Worm (Caenorhabditis elegans) whole organism, L3 larva: Measurements from ENCODE around the gene atln-1.
"Not testable (repeated sequence)": the region's sequence is repeated elsewhere in the genome, so short reads cannot be mapped to it uniquely, and the experiment has no call there.

ENCODE experiments used
- R02D3.7 ChIP-seq: fragments of 150-350 bp; optimal IDR thresholded peaks from 2 replicates; lab custom pipeline; 2014; ENCODE audit warnings: missing biosample characterization, missing genetic modification characterization
- ZK546.5 ChIP-seq: sonication (generic microtip); optimal IDR thresholded peaks from 2 replicates; lab custom pipeline; 2017; ENCODE audit warnings: missing biosample characterization, missing genetic modification characterization
- aly-2 ChIP-seq: fragments of 150-350 bp; optimal IDR thresholded peaks from 2 replicates; lab custom pipeline; 2014; ENCODE audit warnings: missing biosample characterization, missing genetic modification characterization
- ama-1 ChIP-seq: fragments of 150-350 bp; optimal IDR thresholded peaks from 2 replicates; lab custom pipeline; 2018
- ceh-16 ChIP-seq: sonication (generic microtip); optimal IDR thresholded peaks from 2 replicates; lab custom pipeline; 2017; ENCODE audit warnings: missing biosample characterization, missing genetic modification characterization
- ceh-28 ChIP-seq: fragments of 150-350 bp; optimal IDR thresholded peaks from 2 replicates; lab custom pipeline; 2014; ENCODE audit warnings: missing biosample characterization, missing genetic modification reagents, missing genetic modification characterization
- ceh-82 ChIP-seq: fragments of 150-350 bp; optimal IDR thresholded peaks from 2 replicates; lab custom pipeline; 2014; ENCODE audit warnings: missing biosample characterization, missing genetic modification characterization
- daf-12 ChIP-seq: fragments of 150-350 bp; optimal IDR thresholded peaks from 2 replicates; lab custom pipeline; 2014; ENCODE audit warnings: missing biosample characterization, missing genetic modification reagents, missing genetic modification characterization
- egl-27 ChIP-seq: sonication (generic microtip); optimal IDR thresholded peaks from 4 replicates; lab custom pipeline; 2017; ENCODE audit warnings: missing biosample characterization, missing genetic modification reagents, missing genetic modification characterization
- egl-5 ChIP-seq: fragments of 150-350 bp; optimal IDR thresholded peaks from 2 replicates; lab custom pipeline; 2017; ENCODE audit warnings: missing biosample characterization, missing genetic modification reagents, missing genetic modification characterization, inconsistent platforms
- elt-2 ChIP-seq: sonication (generic microtip); optimal IDR thresholded peaks from 2 replicates; lab custom pipeline; 2016; ENCODE audit warnings: missing genetic modification reagents, mild to moderate bottlenecking, missing genetic modification characterization, missing compliant biosample characterization
- elt-3 ChIP-seq, 3 experiments: fragments of 150-350 bp in 1 of 3; sonication (generic microtip) in 2 of 3; optimal IDR thresholded peaks; 2 replicates in 2 of 3; 4 replicates in 1 of 3; lab custom pipeline; 2014 to 2017; ENCODE audit warnings: missing biosample characterization in 3 of 3, missing genetic modification characterization in 3 of 3
- eor-1 ChIP-seq, 2 experiments: fragments of 150-350 bp; optimal IDR thresholded peaks; 2 replicates each; lab custom pipeline; 2014 to 2018; ENCODE audit warnings: missing biosample characterization in 2 of 2, missing genetic modification characterization in 2 of 2
- fkh-10 ChIP-seq: sonication (generic microtip); optimal IDR thresholded peaks from 2 replicates; lab custom pipeline; 2017; ENCODE audit warnings: missing biosample characterization, missing genetic modification reagents, missing genetic modification characterization
- fos-1 ChIP-seq: fragments of 150-350 bp; optimal IDR thresholded peaks from 2 replicates; lab custom pipeline; 2014; ENCODE audit warnings: missing biosample characterization, missing genetic modification characterization
- jun-1 ChIP-seq: fragments of 150-350 bp; optimal IDR thresholded peaks from 2 replicates; lab custom pipeline; 2014; ENCODE audit warnings: missing biosample characterization, missing genetic modification reagents, missing genetic modification characterization
- lin-15B ChIP-seq: fragments of 150-350 bp; optimal IDR thresholded peaks from 2 replicates; lab custom pipeline; 2014; ENCODE audit warnings: missing biosample characterization, missing genetic modification characterization
- lin-39 ChIP-seq: fragments of 150-350 bp; optimal IDR thresholded peaks from 2 replicates; lab custom pipeline; 2018; ENCODE audit warnings: missing biosample characterization, missing genetic modification reagents, missing genetic modification characterization
- lsy-12 ChIP-seq: sonication (generic microtip); optimal IDR thresholded peaks from 2 replicates; lab custom pipeline; 2016; ENCODE audit warnings: mild to moderate bottlenecking, missing genetic modification characterization, missing compliant biosample characterization
- mml-1 ChIP-seq: fragments of 150-350 bp; sonication (generic microtip); optimal IDR thresholded peaks from 3 replicates; lab custom pipeline; 2014; ENCODE audit warnings: missing biosample characterization, missing genetic modification characterization
- nhr-11 ChIP-seq: fragments of 150-350 bp; optimal IDR thresholded peaks from 2 replicates; lab custom pipeline; 2014; ENCODE audit warnings: missing biosample characterization, missing genetic modification characterization
- nhr-23 ChIP-seq: fragments of 150-350 bp; optimal IDR thresholded peaks from 2 replicates; lab custom pipeline; 2014; ENCODE audit warnings: missing biosample characterization, missing genetic modification reagents, missing genetic modification characterization
- nhr-237 ChIP-seq: fragments of 150-350 bp; optimal IDR thresholded peaks from 2 replicates; lab custom pipeline; 2014; ENCODE audit warnings: missing biosample characterization, missing genetic modification characterization
- nhr-43 ChIP-seq: sonication (generic microtip); optimal IDR thresholded peaks from 2 replicates; lab custom pipeline; 2016; ENCODE audit warnings: mild to moderate bottlenecking, missing genetic modification characterization, missing compliant biosample characterization; ENCODE audit not compliant: poor library complexity, severe bottlenecking
- nhr-67 ChIP-seq: fragments of 150-350 bp; optimal IDR thresholded peaks from 2 replicates; lab custom pipeline; 2014; ENCODE audit warnings: missing biosample characterization, missing genetic modification characterization
- nhr-76 ChIP-seq: fragments of 150-350 bp; sonication (generic microtip); optimal IDR thresholded peaks from 5 replicates; lab custom pipeline; 2014; ENCODE audit warnings: missing biosample characterization, missing genetic modification characterization
- nhr-77 ChIP-seq: fragments of 150-350 bp; optimal IDR thresholded peaks from 2 replicates; lab custom pipeline; 2014; ENCODE audit warnings: missing biosample characterization, missing genetic modification characterization
- pha-4 ChIP-seq: fragments of 150-350 bp; optimal IDR thresholded peaks from 2 replicates; lab custom pipeline; 2014; ENCODE audit warnings: missing biosample characterization, missing genetic modification reagents, missing genetic modification characterization
- pqm-1 ChIP-seq: fragments of 150-350 bp; optimal IDR thresholded peaks from 2 replicates; lab custom pipeline; 2017; ENCODE audit warnings: missing biosample characterization, missing genetic modification characterization, inconsistent platforms
- sea-2 ChIP-seq: fragments of 150-350 bp; sonication (generic microtip); optimal IDR thresholded peaks from 4 replicates; lab custom pipeline; 2014; ENCODE audit warnings: missing biosample characterization, missing genetic modification reagents, missing genetic modification characterization
- skn-1 ChIP-seq: fragments of 150-350 bp; optimal IDR thresholded peaks from 2 replicates; lab custom pipeline; 2014; ENCODE audit warnings: missing biosample characterization, missing genetic modification characterization
- tbx-2 ChIP-seq: sonication (generic microtip); optimal IDR thresholded peaks from 2 replicates; lab custom pipeline; 2016; ENCODE audit warnings: mild to moderate bottlenecking, missing genetic modification characterization, missing compliant biosample characterization
- unc-39 ChIP-seq: sonication (generic microtip); optimal IDR thresholded peaks from 4 replicates; lab custom pipeline; 2017; ENCODE audit warnings: missing biosample characterization, missing genetic modification characterization
- unc-62 ChIP-seq: fragments of 150-350 bp; sonication (generic microtip); optimal IDR thresholded peaks from 4 replicates; lab custom pipeline; 2014; ENCODE audit warnings: missing biosample characterization, missing genetic modification reagents, missing genetic modification characterization
- zag-1 ChIP-seq: fragments of 150-350 bp; optimal IDR thresholded peaks from 2 replicates; lab custom pipeline; 2014; ENCODE audit warnings: missing biosample characterization, missing genetic modification characterization

The atln-1 gene

ce11 chrIV:2788389-2788788 is at the start of gene atln-1:
Gene atln-1 (plus strand): TSS chrIV:2788689.
- TF ChIP-seq unc-39, daf-12, tbx-2 (tag; lab: Kevin White, UChicago): not testable (repeated sequence)
- TF ChIP-seq, all 47 proteins: peak for 0; not testable (repeated sequence) for 47

ce11 chrIV:2742470-2743044 is 45.9 kb upstream of the atln-1 start, which contains the start of gene nhr-277:
Gene nhr-277 (plus strand): TSS chrIV:2742994.
- no peak for TF ChIP-seq nhr-77 (tag; lab: Kevin White, UChicago)
- no peak for TF ChIP-seq nhr-76 (tag; lab: Kevin White, UChicago)
- TF ChIP-seq tbx-2 (tag; lab: Kevin White, UChicago) = no peak
- no peak for TF ChIP-seq egl-27 (tag; lab: Kevin White, UChicago)
- no peak for TF ChIP-seq pqm-1
- no peak for TF ChIP-seq unc-39 (tag; lab: Kevin White, UChicago)
- no peak for TF ChIP-seq ama-1
- TF ChIP-seq fos-1 (tag; lab: Kevin White, UChicago) = no peak
- no peak for TF ChIP-seq pha-4 (tag; lab: Kevin White, UChicago)
- TF ChIP-seq ceh-82 (tag; lab: Kevin White, UChicago) = no peak
- TF ChIP-seq daf-12 (tag; lab: Kevin White, UChicago) = no peak
- TF ChIP-seq nhr-43 (tag; lab: Kevin White, UChicago) = no peak
- no peak for TF ChIP-seq nhr-67 (tag; lab: Kevin White, UChicago)
- no peak for TF ChIP-seq nhr-237 (tag; lab: Kevin White, UChicago)
- TF ChIP-seq ZK546.5 (tag; lab: Kevin White, UChicago) = no peak
- no peak for TF ChIP-seq elt-3 (tag; optimal IDR thresholded peaks at IDR 0.05; lab: Kevin White, UChicago)
- no peak for TF ChIP-seq lsy-12 (tag; lab: Kevin White, UChicago)
- TF ChIP-seq aly-2 (tag; lab: Kevin White, UChicago) = no peak

- TF ChIP-seq zag-1 = no peak
- TF ChIP-seq skn-1 (tag; lab: Kevin White, UChicago) = no peak
- no peak for TF ChIP-seq nhr-43 (tag; lab: Kevin White, UChicago)
- no peak for TF ChIP-seq ceh-16
- no peak for TF ChIP-seq unc-62
- no peak for TF ChIP-seq fkh-10 (GFP tag; lab: Kevin White, UChicago)
- no peak for TF ChIP-seq elt-3 (tag; optimal IDR thresholded peaks at IDR 0.05; lab: Kevin White, UChicago)
- no peak for TF ChIP-seq jun-1 (tag; lab: Kevin White, UChicago)
- TF ChIP-seq nhr-11 (tag; lab: Kevin White, UChicago) = no peak
- TF ChIP-seq elt-2 = no peak
- TF ChIP-seq sea-2 (GFP tag; lab: Kevin White, UChicago) = no peak
- no peak for TF ChIP-seq mml-1 (tag; lab: Kevin White, UChicago)
Measured at ce11 chrIV:2747385-2748007, 41.0 kb upstream of the atln-1 start.

- TF ChIP-seq pqm-1 (peak; percentile 29), nhr-237 (tag; lab: Kevin White, UChicago) (no peak), nhr-23 (tag; lab: Kevin White, UChicago) (no peak), sea-2 (GFP tag; lab: Kevin White, UChicago) (no peak), jun-1 (tag; lab: Kevin White, UChicago) (no peak), lin-15B (tag; lab: Kevin White, UChicago) (no peak), elt-2 (peak; percentile 40), eor-1 (tag; optimal IDR thresholded peaks at IDR 0.05; lab: Kevin White, UChicago) (no peak), nhr-43 (tag; lab: Kevin White, UChicago) (no peak), nhr-76 (tag; lab: Kevin White, UChicago) (no peak)
Measured at ce11 chrIV:2748863-2749451, 39.5 kb upstream of the atln-1 start.

ce11 chrIV:2750607-2751006 is 37.9 kb upstream of the atln-1 start:
- no peak for TF ChIP-seq ceh-28 (tag; lab: Kevin White, UChicago)
- TF ChIP-seq egl-5 (tag; lab: Kevin White, UChicago) = no peak
- no peak for TF ChIP-seq elt-3 (tag; optimal IDR thresholded peaks at IDR 0.05; lab: Kevin White, UChicago)
- TF ChIP-seq R02D3.7 (tag; lab: Kevin White, UChicago) = no peak
- TF ChIP-seq nhr-77 (tag; lab: Kevin White, UChicago) = no peak
- TF ChIP-seq lin-39 = no peak
- no peak for TF ChIP-seq lin-15B (tag; lab: Kevin White, UChicago)
- no peak for TF ChIP-seq egl-27 (tag; lab: Kevin White, UChicago)
